Worm (Caenorhabditis elegans): ENCODE data around the gene irld-23.

irld-23 gene

ce11 chrX:17054121-17054520, 26.4 kb downstream of the irld-23 start (continued):
- TF ChIP-seq pqm-1 (tag; optimal IDR thresholded peaks at IDR 0.05) (no peak), alr-1 (tag; optimal IDR thresholded peaks at IDR 0.05; ENCODE audit: borderline replicate concordance) (no peak), nhr-77 (tag; optimal IDR thresholded peaks at IDR 0.05) (no peak), ztf-11 (tag; optimal IDR thresholded peaks at IDR 0.05) (no peak), efl-3 (GFP tag; optimal IDR thresholded peaks at IDR 0.05) (no peak), snpc-4 (tag; optimal IDR thresholded peaks at IDR 0.05) (no peak), pag-3 (tag; optimal IDR thresholded peaks at IDR 0.05; ENCODE audit: borderline replicate concordance, insufficient read depth) (no peak), nhr-28 (tag; optimal IDR thresholded peaks at IDR 0.05) (no peak), lin-35 (GFP tag; optimal IDR thresholded peaks at IDR 0.05) (no peak), nhr-12 (tag; optimal IDR thresholded peaks at IDR 0.05) (no peak), Y116A8C.19 (tag; optimal IDR thresholded peaks at IDR 0.05; ENCODE audit: borderline replicate concordance) (no peak), hpl-2 (GFP tag; optimal IDR thresholded peaks at IDR 0.05) (no peak), ztf-4 (tag; optimal IDR thresholded peaks at IDR 0.05) (no peak), elt-3 (tag; optimal IDR thresholded peaks at IDR 0.05) (peak in 2 of 6 experiments; percentile 22 to 64), swsn-7 (tag; optimal IDR thresholded peaks at IDR 0.05) (no peak), nhr-20 (tag; optimal IDR thresholded peaks at IDR 0.05) (peak; percentile 46), dsc-1 (tag; optimal IDR thresholded peaks at IDR 0.05) (no peak), irx-1 (tag; optimal IDR thresholded peaks at IDR 0.05) (no peak), nhr-76 (tag; optimal IDR thresholded peaks at IDR 0.05) (no peak), egl-13 (tag; optimal IDR thresholded peaks at IDR 0.05) (no peak), fkh-4 (tag; optimal IDR thresholded peaks at IDR 0.05; ENCODE audit: borderline replicate concordance) (no peak), mep-1 (tag; optimal IDR thresholded peaks at IDR 0.05) (no peak), sptf-1 (tag; optimal IDR thresholded peaks at IDR 0.05) (no peak), blmp-1 (tag; optimal IDR thresholded peaks at IDR 0.05) (peak; percentile 88), tlp-1 (tag; optimal IDR thresholded peaks at IDR 0.05) (no peak), ama-1 (optimal IDR thresholded peaks at IDR 0.05) (no peak), xbp-1 (tag; optimal IDR thresholded peaks at IDR 0.05) (no peak), pax-3 (tag; optimal IDR thresholded peaks at IDR 0.05) (no peak), sox-4 (tag; optimal IDR thresholded peaks at IDR 0.05) (no peak), nhr-84 (tag; optimal IDR thresholded peaks at IDR 0.05) (no peak), mef-2 (tag; optimal IDR thresholded peaks at IDR 0.05) (no peak), sup-37 (GFP tag; optimal IDR thresholded peaks at IDR 0.05) (no peak), nhr-19 (GFP tag; conservative IDR thresholded peaks at IDR 0.05) (0 out of 2 replicates have a peak, but pooled peaks have one; percentile 14), aly-2 (tag; optimal IDR thresholded peaks at IDR 0.05) (no peak), tbx-2 (tag; optimal IDR thresholded peaks at IDR 0.05) (peak; percentile 7), C04F5.9 (tag; optimal IDR thresholded peaks at IDR 0.05) (no peak), nhr-85 (tag) (peak; percentile 68), lin-39 (tag; optimal IDR thresholded peaks at IDR 0.05) (no peak), ets-5 (GFP tag; IDR thresholded peaks at IDR 0.05) (no peak), vab-15 (tag; optimal IDR thresholded peaks at IDR 0.05) (no peak), fos-1 (tag; optimal IDR thresholded peaks at IDR 0.05) (no peak), unc-130 (tag; optimal IDR thresholded peaks at IDR 0.05) (no peak), C34B4.2 (tag; optimal IDR thresholded peaks at IDR 0.05) (no peak), lsy-2 (tag; optimal IDR thresholded peaks at IDR 0.05) (peak in 1 of 2 experiments; percentile 0), hlh-4 (tag; optimal IDR thresholded peaks at IDR 0.05) (no peak), F16B12.6 (tag; optimal IDR thresholded peaks at IDR 0.05) (no peak), ceh-8 (GFP tag; optimal IDR thresholded peaks at IDR 0.05) (no peak), unc-30 (tag; optimal IDR thresholded peaks at IDR 0.05) (no peak), C16A3.4 (tag; optimal IDR thresholded peaks at IDR 0.05) (no peak), elt-2 (tag; optimal IDR thresholded peaks at IDR 0.05) (no peak), ceh-88 (GFP tag; IDR thresholded peaks at IDR 0.05) (no peak), zip-4 (GFP tag; optimal IDR thresholded peaks at IDR 0.05) (no peak), fkh-8 (tag; optimal IDR thresholded peaks at IDR 0.05) (no peak), ces-1 (GFP tag; optimal IDR thresholded peaks at IDR 0.05) (no peak), ceh-63 (GFP tag; optimal IDR thresholded peaks at IDR 0.05) (no peak)

Data from whole organism, L1 larva.